Fruit fly (Drosophila melanogaster): ENCODE data around the gene Cbp80.

Gene Cbp80

dm6 chrX:4614325-4614724, 35.5 kb upstream of the Cbp80 start (continued):
- TF ChIP-seq CG14441 (GFP tag; IDR thresholded peaks at IDR 0.05) (peak; percentile 48; the same call in 1 of the 2 replicates), Hmr (GFP tag; optimal IDR thresholded peaks at IDR 0.05) (peak; percentile 33), Mad (GFP tag; optimal IDR thresholded peaks at IDR 0.05) (no peak), CG30403 (GFP tag; optimal IDR thresholded peaks at IDR 0.05) (no peak), chm (GFP tag; IDR thresholded peaks at IDR 0.05) (no peak), Dbx (GFP tag; IDR thresholded peaks at IDR 0.05) (0 out of 3 replicates have a peak, but pooled peaks have one; percentile 37), Fer3 (tag; optimal IDR thresholded peaks at IDR 0.05) (peak; percentile 17), Dek (tag; optimal IDR thresholded peaks at IDR 0.05) (peak; percentile 9), slbo (GFP tag; IDR thresholded peaks at IDR 0.05) (peak; percentile 60), ci (GFP tag; IDR thresholded peaks at IDR 0.05) (0 out of 3 replicates have a peak, but pooled peaks have one; percentile 14), Hr51 (GFP tag; optimal IDR thresholded peaks at IDR 0.05) (peak in 1 of 2 experiments; percentile 13), Blimp-1 (GFP tag; optimal IDR thresholded peaks at IDR 0.05) (no peak), sd (tag; optimal IDR thresholded peaks at IDR 0.05) (no peak), hkb (optimal IDR thresholded peaks at IDR 0.05) (no peak), hkb (GFP tag; IDR thresholded peaks at IDR 0.05) (peak; percentile 35; the same call in 1 of the 2 replicates), CkIIα-i1 (GFP tag; IDR thresholded peaks at IDR 0.05) (no peak), H15 (GFP tag; IDR thresholded peaks at IDR 0.05) (peak; percentile 41; the same call in 1 of the 3 replicates), CG2678 (tag; optimal IDR thresholded peaks at IDR 0.05) (peak; percentile 41), CG7839 (tag; optimal IDR thresholded peaks at IDR 0.05) (peak; percentile 37), Aef1 (GFP tag; IDR thresholded peaks at IDR 0.05) (0 out of 3 replicates have a peak, but pooled peaks have one; percentile 14), ara (GFP tag; IDR thresholded peaks at IDR 0.05) (peak; percentile 52; the same call in 1 of the 2 replicates), otp (GFP tag; IDR thresholded peaks at IDR 0.05) (no peak), al (GFP tag; IDR thresholded peaks at IDR 0.05) (peak; percentile 27; the same call in 1 of the 2 replicates), CG15514 (GFP tag; optimal IDR thresholded peaks at IDR 0.05) (peak; percentile 14), Chrac-16 (GFP tag; optimal IDR thresholded peaks at IDR 0.05) (no peak), D19B (GFP tag; optimal IDR thresholded peaks at IDR 0.05) (peak; percentile 85), Rx (GFP tag; IDR thresholded peaks at IDR 0.05) (peak; percentile 7; the same call in 1 of the 2 replicates), ttk (GFP tag; IDR thresholded peaks at IDR 0.05) (0 out of 2 replicates have a peak, but pooled peaks have one; percentile 10), sc (optimal IDR thresholded peaks at IDR 0.05) (no peak), sc (GFP tag; optimal IDR thresholded peaks at IDR 0.05) (no peak), gem (tag; optimal IDR thresholded peaks at IDR 0.05) (peak; percentile 50), Sin3A (optimal IDR thresholded peaks at IDR 0.05) (no peak), zfh1 (GFP tag; IDR thresholded peaks at IDR 0.05) (peak; percentile 59; the same call in 2 of the 3 replicates), CG14965 (GFP tag; optimal IDR thresholded peaks at IDR 0.05; ENCODE audit: borderline replicate concordance) (no peak), tgo (GFP tag; IDR thresholded peaks at IDR 0.05) (peak; percentile 29; the same call in 1 of the 3 replicates), CG6689 (GFP tag; IDR thresholded peaks at IDR 0.05) (peak; percentile 42), dysf (GFP tag; IDR thresholded peaks at IDR 0.05) (peak; percentile 39; the same call in 1 of the 3 replicates), crc (GFP tag; optimal IDR thresholded peaks at IDR 0.05) (peak; percentile 2), sisA (GFP tag; IDR thresholded peaks at IDR 0.05) (peak; percentile 25; the same call in 1 of the 2 replicates), vvl (GFP tag; IDR thresholded peaks at IDR 0.05) (peak; percentile 25; the same call in 1 of the 2 replicates), CG9932 (GFP tag; IDR thresholded peaks at IDR 0.05) (peak; percentile 52), pb (GFP tag; optimal IDR thresholded peaks at IDR 0.05) (no peak), Atf6 (GFP tag; IDR thresholded peaks at IDR 0.05) (peak; percentile 32; the same call in 1 of the 2 replicates), CG42726 (GFP tag; IDR thresholded peaks at IDR 0.05; ENCODE audit: partially characterized antibody) (no peak), peb (GFP tag; IDR thresholded peaks at IDR 0.05) (peak; percentile 51), Ptx1 (GFP tag; IDR thresholded peaks at IDR 0.05) (peak; percentile 43; the same call in 1 of the 2 replicates), Rfx (GFP tag; IDR thresholded peaks at IDR 0.05) (peak; percentile 61), Med (GFP tag) (peak; percentile 72), lab (GFP tag; optimal IDR thresholded peaks at IDR 0.05) (peak; percentile 47), lilli (GFP tag; optimal IDR thresholded peaks at IDR 0.05) (peak; percentile 56), mam (GFP tag; optimal IDR thresholded peaks at IDR 0.05) (peak; percentile 26)
